Fruit fly (Drosophila melanogaster) whole organism, embryonic: ENCODE measurements around the gene CCDC53.

ENCODE experiments used
- Ada2b ChIP-seq: fragments of 200-800 bp; sonication (Bioruptor generic); IDR thresholded peaks from 2 replicates; pipeline ENCODE4 v1.3.6; 2022; ENCODE audit warnings: missing biosample characterization, missing genetic modification characterization
- B-H2 ChIP-seq: fragments of 200-800 bp; sonication (Bioruptor generic); optimal IDR thresholded peaks from 2 replicates; lab custom pipeline; 2018; ENCODE audit warnings: missing biosample characterization, mild to moderate bottlenecking, missing genetic modification characterization
- CG10147 ChIP-seq: fragments of 200-800 bp; sonication (Bioruptor generic); optimal IDR thresholded peaks from 2 replicates; lab custom pipeline; 2019; ENCODE audit warnings: missing biosample characterization, mild to moderate bottlenecking, missing genetic modification characterization, moderate library complexity
- CG10274 ChIP-seq: fragments of 200-800 bp; sonication (Bioruptor generic); optimal IDR thresholded peaks from 3 replicates; lab custom pipeline; 2017; ENCODE audit warnings: missing biosample characterization, mild to moderate bottlenecking, missing genetic modification characterization
- CG10321 ChIP-seq: fragments of 200-800 bp; sonication (Bioruptor generic); IDR thresholded peaks from 2 replicates; pipeline ENCODE4 v1.3.6; 2022; ENCODE audit warnings: missing biosample characterization, missing genetic modification characterization
- CG11398 ChIP-seq: fragments of 200-800 bp; sonication (Bioruptor generic); optimal IDR thresholded peaks from 2 replicates; lab custom pipeline; 2016; ENCODE audit warnings: missing biosample characterization, missing genetic modification characterization
- CG11456 ChIP-seq: fragments of 200-800 bp; sonication (Bioruptor generic); IDR thresholded peaks from 3 replicates; pipeline ENCODE4 v1.3.6; 2022; ENCODE audit warnings: missing biosample characterization, missing genetic modification characterization
- CG11723 ChIP-seq: fragments of 200-800 bp; sonication (Bioruptor generic); optimal IDR thresholded peaks from 2 replicates; lab custom pipeline; 2017; ENCODE audit warnings: missing biosample characterization, mild to moderate bottlenecking, missing genetic modification characterization
- CG17328 ChIP-seq: fragments of 200-800 bp; sonication (Bioruptor generic); IDR thresholded peaks from 2 replicates; pipeline ENCODE4 v1.3.6; 2022; ENCODE audit warnings: missing biosample characterization, missing genetic modification characterization
- CG1832 ChIP-seq: fragments of 200-800 bp; sonication (Bioruptor generic); optimal IDR thresholded peaks from 2 replicates; lab custom pipeline; 2017; ENCODE audit warnings: missing biosample characterization, mild to moderate bottlenecking, missing genetic modification characterization, inconsistent platforms
- CG18619 ChIP-seq: fragments of 200-800 bp; sonication (Bioruptor generic); optimal IDR thresholded peaks from 3 replicates; lab custom pipeline; 2017; ENCODE audit warnings: missing biosample characterization, mild to moderate bottlenecking, missing genetic modification characterization
- CG2129 ChIP-seq: fragments of 200-800 bp; sonication (Bioruptor generic); IDR thresholded peaks from 2 replicates; pipeline ENCODE4 v1.3.6; 2022; ENCODE audit warnings: missing biosample characterization, missing genetic modification characterization; ENCODE audit not compliant: partially characterized antibody
- CG3847 ChIP-seq: fragments of 200-800 bp; sonication (Bioruptor generic); IDR thresholded peaks from 2 replicates; pipeline ENCODE4 v1.3.6; 2022; ENCODE audit warnings: missing biosample characterization, missing genetic modification characterization
- CG6689 ChIP-seq: fragments of 200-800 bp; sonication (Bioruptor generic); IDR thresholded peaks from 2 replicates; pipeline ENCODE4 v1.3.6; 2022; ENCODE audit warnings: missing biosample characterization, missing genetic modification characterization
- CG7839 ChIP-seq: fragments of 200-800 bp; sonication (Bioruptor generic); optimal IDR thresholded peaks from 3 replicates; lab custom pipeline; 2018; ENCODE audit warnings: missing biosample characterization, mild to moderate bottlenecking, missing genetic modification characterization, moderate library complexity
- CG8765 ChIP-seq: fragments of 200-800 bp; sonication (Bioruptor generic); IDR thresholded peaks from 2 replicates; pipeline ENCODE4 v1.3.6; 2022; ENCODE audit warnings: missing biosample characterization, missing genetic modification characterization
- CG9215 ChIP-seq: fragments of 200-800 bp; sonication (Bioruptor generic); IDR thresholded peaks from 2 replicates; pipeline ENCODE4 v1.3.6; 2022; ENCODE audit warnings: missing biosample characterization, missing genetic modification characterization
- CG9932 ChIP-seq: fragments of 200-800 bp; sonication (Bioruptor generic); IDR thresholded peaks from 2 replicates; pipeline ENCODE4 v1.3.6; 2022; ENCODE audit warnings: missing biosample characterization, missing genetic modification characterization
- CkIIα-i1 ChIP-seq: fragments of 200-800 bp; sonication (Bioruptor generic); IDR thresholded peaks from 2 replicates; pipeline ENCODE4 v1.3.6; 2022; ENCODE audit warnings: missing biosample characterization, missing genetic modification characterization
- CrebB ChIP-seq: fragments of 200-800 bp; sonication (Bioruptor generic); optimal IDR thresholded peaks from 3 replicates; lab custom pipeline; 2018; ENCODE audit warnings: missing biosample characterization, mild to moderate bottlenecking, missing genetic modification characterization
- Dfd ChIP-seq, 2 experiments: fragments of >200 bp; optimal IDR thresholded peaks; 2 replicates each; lab custom pipeline; 2017; ENCODE audit warnings: missing biosample characterization in 2 of 2, missing genetic modification characterization in 2 of 2
- Hr51 ChIP-seq, 2 experiments: fragments of 200-800 bp; sonication (Bioruptor generic); optimal IDR thresholded peaks; 2 replicates in 1 of 2; 3 replicates in 1 of 2; lab custom pipeline; 2016 to 2018; ENCODE audit warnings: missing biosample characterization in 2 of 2, missing genetic modification characterization in 2 of 2, mild to moderate bottlenecking in 1 of 2, moderate library complexity in 1 of 2
- Kr ChIP-seq: fragments of 200-800 bp; sonication (Bioruptor generic); optimal IDR thresholded peaks from 2 replicates; lab custom pipeline; 2017; ENCODE audit warnings: missing biosample characterization, mild to moderate bottlenecking, missing genetic modification characterization
- Lhr ChIP-seq: fragments of 200-800 bp; sonication (Bioruptor generic); optimal IDR thresholded peaks from 3 replicates; lab custom pipeline; 2017; ENCODE audit warnings: mild to moderate bottlenecking, missing biosample characterization, missing genetic modification reagents, missing genetic modification characterization
- MBD-R2 ChIP-seq: fragments of 200-800 bp; sonication (Bioruptor generic); IDR thresholded peaks from 2 replicates; pipeline ENCODE4 v1.3.6; 2022; ENCODE audit warnings: missing biosample characterization, missing genetic modification characterization
- Med ChIP-seq: fragments of 200-800 bp; sonication (Bioruptor generic); peaks from one replicate; lab custom pipeline; 2016; ENCODE audit warnings: missing biosample characterization, missing genetic modification characterization, mild to moderate bottlenecking, inconsistent platforms, moderate library complexity
- Meics ChIP-seq: fragments of 200-800 bp; sonication (Bioruptor generic); optimal IDR thresholded peaks from 2 replicates; lab custom pipeline; 2017; ENCODE audit warnings: missing biosample characterization, mild to moderate bottlenecking, missing genetic modification characterization
- NFAT ChIP-seq: fragments of 200-800 bp; sonication (Bioruptor generic); IDR thresholded peaks from 2 replicates; pipeline ENCODE4 v1.3.6; 2022; ENCODE audit warnings: missing biosample characterization, missing genetic modification characterization
- Opbp ChIP-seq: fragments of 200-800 bp; sonication (Bioruptor generic); IDR thresholded peaks from 3 replicates; pipeline ENCODE4 v1.3.6; 2022; ENCODE audit warnings: missing biosample characterization, missing genetic modification characterization; ENCODE audit not compliant: partially characterized antibody
- Sox100B ChIP-seq: fragments of 200-800 bp; sonication (Bioruptor generic); optimal IDR thresholded peaks from 3 replicates; lab custom pipeline; 2018; ENCODE audit warnings: missing biosample characterization, mild to moderate bottlenecking, missing genetic modification characterization
- Sry-β ChIP-seq: fragments of 200-800 bp; sonication (Bioruptor generic); optimal IDR thresholded peaks from 2 replicates; lab custom pipeline; 2018; ENCODE audit warnings: missing biosample characterization, mild to moderate bottlenecking, missing genetic modification characterization, moderate library complexity
- Ssrp ChIP-seq: fragments of 200-800 bp; sonication (Bioruptor generic); optimal IDR thresholded peaks from 2 replicates; lab custom pipeline; 2018; ENCODE audit warnings: missing biosample characterization, mild to moderate bottlenecking, missing genetic modification characterization, moderate library complexity
- Usf ChIP-seq: fragments of 200-800 bp; sonication (Bioruptor generic); optimal IDR thresholded peaks from 2 replicates; lab custom pipeline; 2017; ENCODE audit warnings: missing genotype, missing biosample characterization, missing genetic modification characterization
- aop ChIP-seq: fragments of 200-800 bp; sonication (Bioruptor generic); IDR thresholded peaks from 2 replicates; pipeline ENCODE4 v1.3.6; 2022; ENCODE audit warnings: missing biosample characterization, missing genetic modification characterization
- ap ChIP-seq: fragments of 200-800 bp; sonication (Bioruptor generic); IDR thresholded peaks from 2 replicates; pipeline ENCODE4 v1.3.6; 2022; ENCODE audit warnings: missing biosample characterization, missing genetic modification characterization
- croc ChIP-seq: fragments of 200-800 bp; sonication (Bioruptor generic); conservative IDR thresholded peaks from 3 replicates; pipeline ENCODE4 v1.3.6; 2022; ENCODE audit warnings: missing biosample characterization, missing genetic modification characterization
- eve ChIP-seq, 2 experiments: fragments of >200 bp; optimal IDR thresholded peaks; 2 replicates each; lab custom pipeline; 2017; ENCODE audit warnings: missing biosample characterization in 2 of 2, missing genetic modification characterization in 2 of 2
- ewg ChIP-seq: fragments of 200-800 bp; sonication (Bioruptor generic); optimal IDR thresholded peaks from 3 replicates; lab custom pipeline; 2017; ENCODE audit warnings: mild to moderate bottlenecking, missing biosample characterization, missing genetic modification reagents, missing genetic modification characterization
- fd102C ChIP-seq: fragments of 200-800 bp; sonication (Bioruptor generic); optimal IDR thresholded peaks from 2 replicates; lab custom pipeline; 2018; ENCODE audit warnings: missing biosample characterization, mild to moderate bottlenecking, missing genetic modification characterization, moderate library complexity
- gcm2 ChIP-seq: fragments of 200-800 bp; sonication (Bioruptor generic); optimal IDR thresholded peaks from 2 replicates; lab custom pipeline; 2016; ENCODE audit warnings: missing biosample characterization, missing genetic modification characterization
- gem ChIP-seq: fragments of 200-800 bp; sonication (Bioruptor generic); optimal IDR thresholded peaks from 2 replicates; lab custom pipeline; 2019; ENCODE audit warnings: missing biosample characterization, mild to moderate bottlenecking, missing genetic modification characterization, moderate library complexity
- luna ChIP-seq: fragments of 200-800 bp; sonication (Bioruptor generic); optimal IDR thresholded peaks from 2 replicates; lab custom pipeline; 2016; ENCODE audit warnings: missing biosample characterization, missing genetic modification characterization
- pita ChIP-seq: fragments of 200-800 bp; sonication (Bioruptor generic); optimal IDR thresholded peaks from 2 replicates; lab custom pipeline; 2017; ENCODE audit warnings: missing biosample characterization, mild to moderate bottlenecking, missing genetic modification characterization
- pum ChIP-seq: fragments of 200-800 bp; sonication (Bioruptor generic); optimal IDR thresholded peaks from 2 replicates; lab custom pipeline; 2016; ENCODE audit warnings: missing biosample characterization, missing genetic modification characterization
- repo ChIP-seq: fragments of 200-800 bp; sonication (Bioruptor generic); optimal IDR thresholded peaks from 2 replicates; lab custom pipeline; 2016; ENCODE audit warnings: missing biosample characterization, missing genetic modification characterization
- so ChIP-seq: fragments of 200-800 bp; sonication (Bioruptor generic); IDR thresholded peaks from 3 replicates; pipeline ENCODE4 v1.3.6; 2022; ENCODE audit warnings: missing biosample characterization, missing genetic modification characterization
- stc ChIP-seq: fragments of 200-800 bp; sonication (Bioruptor generic); IDR thresholded peaks from 2 replicates; pipeline ENCODE4 v1.3.6; 2022; ENCODE audit warnings: missing biosample characterization, missing genetic modification characterization
- z ChIP-seq: fragments of 200-800 bp; sonication (Bioruptor generic); IDR thresholded peaks from 3 replicates; pipeline ENCODE4 v1.3.6; 2022; ENCODE audit warnings: missing biosample characterization, missing genetic modification characterization
- zf30C ChIP-seq: fragments of 200-800 bp; sonication (Bioruptor generic); optimal IDR thresholded peaks from 3 replicates; lab custom pipeline; 2018; ENCODE audit warnings: missing biosample characterization, mild to moderate bottlenecking, missing genetic modification characterization
- zfh2 ChIP-seq: fragments of 200-800 bp; sonication (Bioruptor generic); optimal IDR thresholded peaks from 2 replicates; lab custom pipeline; 2016; ENCODE audit warnings: missing biosample characterization, missing genetic modification characterization

CCDC53 gene

DNA sequence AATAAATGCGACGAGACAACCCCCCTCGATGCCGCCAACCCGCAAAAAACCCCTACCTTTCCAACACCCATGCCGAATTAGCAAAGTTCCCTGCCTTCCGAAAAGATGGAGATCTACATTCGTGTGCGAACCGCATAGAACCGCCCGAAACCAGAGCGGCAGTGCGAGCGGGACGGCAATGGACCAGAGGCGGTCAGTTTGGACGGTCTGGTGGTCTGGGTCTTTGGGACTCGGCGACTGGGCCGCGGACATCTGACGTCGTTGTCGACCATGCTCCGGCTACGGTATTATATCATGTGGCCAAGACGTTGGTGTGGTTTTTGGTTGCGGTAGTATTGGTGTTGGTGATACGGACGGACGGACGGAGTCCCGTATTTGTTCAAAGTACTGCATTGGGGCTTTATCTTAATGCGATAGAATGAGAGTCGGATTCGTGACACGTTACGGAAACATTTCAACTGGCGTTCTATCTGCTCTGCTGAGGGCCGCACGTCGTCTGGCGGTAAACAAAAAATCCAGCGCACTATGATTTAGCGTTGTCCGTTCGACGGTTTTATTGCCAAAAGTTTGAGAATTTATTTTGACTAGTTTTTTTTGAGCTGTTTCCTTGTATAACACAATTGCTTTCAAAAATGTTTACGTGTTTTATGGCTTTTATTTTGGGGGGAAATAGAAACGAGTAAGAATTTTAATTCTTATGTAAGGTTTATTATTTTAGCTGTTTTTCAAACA, 46.0 kb downstream of the CCDC53 start (continued):
- TF ChIP-seq CG7839 (tag; lab: Kevin White, UChicago) (peak; percentile 38), CkIIα-i1 (no peak), MBD-R2 (GFP tag; lab: Robert Waterston, UW) (peak; percentile 24; the same call in 1 of the 2 replicates), Lhr (no peak), Usf (GFP tag; lab: Kevin White, UChicago) (no peak), ap (GFP tag; lab: Robert Waterston, UW) (no peak), CrebB (tag; lab: Kevin White, UChicago) (no peak), pita (GFP tag; lab: Kevin White, UChicago) (no peak), aop (GFP tag; lab: Robert Waterston, UW) (no peak), stc (GFP tag; lab: Robert Waterston, UW) (no peak), CG18619 (GFP tag; lab: Kevin White, UChicago) (peak; percentile 12)
- TF ChIP-seq, all 482 proteins: peak for 68

DNA sequence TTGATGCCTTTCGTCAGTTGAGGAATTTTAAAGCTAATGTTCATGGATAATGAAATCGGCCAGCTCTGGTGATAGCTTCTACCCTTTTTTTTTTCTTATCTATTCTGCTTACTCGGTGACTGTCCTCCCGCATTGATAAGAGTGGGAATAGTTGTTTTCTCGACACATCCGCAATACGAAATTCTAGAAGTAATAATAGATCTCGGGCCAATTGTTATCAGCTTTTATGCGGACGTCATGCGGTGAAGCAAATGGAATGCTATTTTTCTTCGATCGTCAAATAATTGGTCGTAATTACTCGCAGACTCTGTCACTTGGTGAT, 46.5 kb downstream of the CCDC53 start:
- TF ChIP-seq CG2129 (GFP tag; lab: Robert Waterston, UW) (no peak), CG11398 (GFP tag; lab: Kevin White, UChicago) (no peak), Hr51 (GFP tag; optimal IDR thresholded peaks at IDR 0.05; lab: Kevin White, UChicago) (no peak), CG11723 (GFP tag; lab: Kevin White, UChicago) (no peak), so (GFP tag; lab: Robert Waterston, UW) (no peak), gem (peak; percentile 18), CG9932 (GFP tag; lab: Robert Waterston, UW) (peak; percentile 29; the same call in 1 of the 2 replicates), CG10147 (GFP tag; lab: Kevin White, UChicago) (no peak), CG1832 (GFP tag; lab: Kevin White, UChicago) (no peak), Opbp (GFP tag; lab: Robert Waterston, UW) (no peak), Meics (GFP tag; lab: Kevin White, UChicago) (no peak), croc (no peak), CG9215 (GFP tag; lab: Robert Waterston, UW) (no peak), Sox100B (GFP tag; lab: Kevin White, UChicago) (no peak), Dfd (GFP tag; optimal IDR thresholded peaks at IDR 0.05; lab: Kevin White, UChicago) (no peak), Kr (GFP tag; lab: Kevin White, UChicago) (no peak), CG6689 (GFP tag; lab: Robert Waterston, UW) (no peak), CG7839 (tag; lab: Kevin White, UChicago) (no peak), pum (GFP tag; lab: Kevin White, UChicago) (no peak), Ada2b (GFP tag; lab: Robert Waterston, UW) (no peak), eve (GFP tag; optimal IDR thresholded peaks at IDR 0.05; lab: Kevin White, UChicago) (peak in 1 of 2 experiments; percentile 49), CG3847 (GFP tag; lab: Robert Waterston, UW) (0 out of 2 replicates have a peak, but pooled peaks have one; percentile 4), B-H2 (GFP tag; lab: Kevin White, UChicago) (no peak), Med (GFP tag; lab: Kevin White, UChicago) (no peak), luna (GFP tag; lab: Kevin White, UChicago) (no peak), CG17328 (no peak), zf30C (GFP tag; lab: Kevin White, UChicago) (no peak), zfh2 (GFP tag; lab: Kevin White, UChicago) (peak; percentile 1), CG10274 (GFP tag; lab: Kevin White, UChicago) (no peak), CG11456 (GFP tag; lab: Robert Waterston, UW) (no peak), Ssrp (tag; lab: Kevin White, UChicago) (no peak), gcm2 (GFP tag; lab: Kevin White, UChicago) (no peak), CG10321 (GFP tag; lab: Robert Waterston, UW) (no peak), ewg (GFP tag; lab: Kevin White, UChicago) (no peak), NFAT (GFP tag; lab: Robert Waterston, UW) (no peak), CG8765 (GFP tag; lab: Robert Waterston, UW) (no peak), fd102C (GFP tag; lab: Kevin White, UChicago) (no peak), z (GFP tag; lab: Robert Waterston, UW) (no peak), Sry-β (GFP tag; lab: Kevin White, UChicago) (peak; percentile 63), repo (no peak)
